Worm (Caenorhabditis elegans): Measurements from ENCODE around the gene C56E6.4.

ce11 chrII:6513357-6513756 lies 15.2 kb downstream of the C56E6.4 start:
- TF ChIP-seq him-1 (tag; optimal IDR thresholded peaks at IDR 0.05), result no peak
- TF ChIP-seq W03F9.2 (tag; optimal IDR thresholded peaks at IDR 0.05), result no peak
- no peak for TF ChIP-seq dao-5 (tag; optimal IDR thresholded peaks at IDR 0.05)
